Fruit fly (Drosophila melanogaster): ENCODE data around the gene Nup154.
A peak's percentile ranks its signal among the peaks of the same experiment; 100 is the strongest.

Nup154 gene

dm6 chr2L:11014671-11015070, 10.1 kb downstream of the Nup154 start:
- TF ChIP-seq dsf (GFP tag; optimal IDR thresholded peaks at IDR 0.05; ENCODE audit: borderline replicate concordance) (no peak), Dfd (GFP tag; optimal IDR thresholded peaks at IDR 0.05) (no peak), sage (GFP tag; optimal IDR thresholded peaks at IDR 0.05) (no peak), Jra (GFP tag; optimal IDR thresholded peaks at IDR 0.05) (no peak), CrebA (GFP tag; optimal IDR thresholded peaks at IDR 0.05; ENCODE audit: borderline replicate concordance) (no peak), GATAd (GFP tag; optimal IDR thresholded peaks at IDR 0.05) (no peak), Mio (GFP tag; optimal IDR thresholded peaks at IDR 0.05) (no peak), OdsH (GFP tag; optimal IDR thresholded peaks at IDR 0.05) (peak; percentile 49), jim (GFP tag; optimal IDR thresholded peaks at IDR 0.05) (no peak), Myc (optimal IDR thresholded peaks at IDR 0.05) (no peak), dl (GFP tag; optimal IDR thresholded peaks at IDR 0.05; ENCODE audit: insufficient read depth in 1 of 2, partially characterized antibody in 2 of 2) (no peak), pan (optimal IDR thresholded peaks at IDR 0.05) (no peak), dmrt93B (GFP tag; optimal IDR thresholded peaks at IDR 0.05) (no peak), Dif (GFP tag; optimal IDR thresholded peaks at IDR 0.05; ENCODE audit: partially characterized antibody) (no peak), Sp1 (GFP tag; optimal IDR thresholded peaks at IDR 0.05) (peak; percentile 16), woc (GFP tag; optimal IDR thresholded peaks at IDR 0.05) (no peak), Hr83 (GFP tag; optimal IDR thresholded peaks at IDR 0.05; ENCODE audit: poor library complexity, severe bottlenecking) (no peak), CG9705 (GFP tag; optimal IDR thresholded peaks at IDR 0.05) (no peak), h (GFP tag; optimal IDR thresholded peaks at IDR 0.05) (peak; percentile 1), usp (GFP tag; optimal IDR thresholded peaks at IDR 0.05) (no peak), foxo (GFP tag; optimal IDR thresholded peaks at IDR 0.05) (peak in 1 of 2 experiments; percentile 14), Vsx2 (GFP tag; optimal IDR thresholded peaks at IDR 0.05; ENCODE audit: partially characterized antibody) (no peak), psq (GFP tag; optimal IDR thresholded peaks at IDR 0.05) (no peak), lola (GFP tag; optimal IDR thresholded peaks at IDR 0.05) (no peak), tai (GFP tag; optimal IDR thresholded peaks at IDR 0.05) (no peak), Hr78 (GFP tag; optimal IDR thresholded peaks at IDR 0.05) (no peak), Hnf4 (GFP tag; optimal IDR thresholded peaks at IDR 0.05) (no peak), Rel (GFP tag; optimal IDR thresholded peaks at IDR 0.05) (no peak), Rel (tag; optimal IDR thresholded peaks at IDR 0.05) (no peak), sv (GFP tag; optimal IDR thresholded peaks at IDR 0.05) (no peak), brk (GFP tag; optimal IDR thresholded peaks at IDR 0.05) (no peak), fru (GFP tag; optimal IDR thresholded peaks at IDR 0.05) (peak; percentile 23), N (GFP tag; optimal IDR thresholded peaks at IDR 0.05) (no peak), HLH106 (tag; optimal IDR thresholded peaks at IDR 0.05) (peak; percentile 39), rgr (GFP tag; optimal IDR thresholded peaks at IDR 0.05) (peak; percentile 1), CG32264 (GFP tag; optimal IDR thresholded peaks at IDR 0.05) (no peak), br (GFP tag; optimal IDR thresholded peaks at IDR 0.05) (no peak), Abd-B (GFP tag; optimal IDR thresholded peaks at IDR 0.05) (no peak), ey (GFP tag; optimal IDR thresholded peaks at IDR 0.05) (peak; percentile 7)

dm6 chr2L:11015320-11015719, 10.7 kb downstream of the Nup154 start, which contains the start of gene Acp32CD:
Gene Acp32CD, plus strand, starts transcription at chr2L:11015620.
- TF ChIP-seq OdsH (GFP tag; optimal IDR thresholded peaks at IDR 0.05) (no peak), usp (GFP tag; optimal IDR thresholded peaks at IDR 0.05) (no peak), CG9705 (GFP tag; optimal IDR thresholded peaks at IDR 0.05) (no peak), Vsx2 (GFP tag; optimal IDR thresholded peaks at IDR 0.05; ENCODE audit: partially characterized antibody) (no peak), Rel (GFP tag; optimal IDR thresholded peaks at IDR 0.05) (no peak), Rel (tag; optimal IDR thresholded peaks at IDR 0.05) (no peak)

dm6 chr2L:11016695-11017094, 12.1 kb downstream of the Nup154 start, which contains the start of gene CG14913:
Gene CG14913, plus strand, starts transcription at chr2L:11016995.
- no peak for TF ChIP-seq h (GFP tag; optimal IDR thresholded peaks at IDR 0.05)
- TF ChIP-seq Sp1 (GFP tag; optimal IDR thresholded peaks at IDR 0.05): no peak
- no peak for TF ChIP-seq Rel (GFP tag; optimal IDR thresholded peaks at IDR 0.05)
- TF ChIP-seq Rel (tag; optimal IDR thresholded peaks at IDR 0.05): no peak
- TF ChIP-seq dsf (GFP tag; optimal IDR thresholded peaks at IDR 0.05; ENCODE audit: borderline replicate concordance): no peak
- TF ChIP-seq Vsx2 (GFP tag; optimal IDR thresholded peaks at IDR 0.05; ENCODE audit: partially characterized antibody): no peak
- no peak for TF ChIP-seq Dif (GFP tag; optimal IDR thresholded peaks at IDR 0.05; ENCODE audit: partially characterized antibody)
- TF ChIP-seq psq (GFP tag; optimal IDR thresholded peaks at IDR 0.05): no peak
- no peak for TF ChIP-seq Jra (GFP tag; optimal IDR thresholded peaks at IDR 0.05)
- TF ChIP-seq sv (GFP tag; optimal IDR thresholded peaks at IDR 0.05): no peak
- no peak for TF ChIP-seq Hnf4 (GFP tag; optimal IDR thresholded peaks at IDR 0.05)
- TF ChIP-seq Hr78 (GFP tag; optimal IDR thresholded peaks at IDR 0.05): no peak
- no peak for TF ChIP-seq fru (GFP tag; optimal IDR thresholded peaks at IDR 0.05)
- no peak for TF ChIP-seq dmrt93B (GFP tag; optimal IDR thresholded peaks at IDR 0.05)
- TF ChIP-seq tai (GFP tag; optimal IDR thresholded peaks at IDR 0.05): no peak
- no peak for TF ChIP-seq Dfd (GFP tag; optimal IDR thresholded peaks at IDR 0.05)
- TF ChIP-seq GATAd (GFP tag; optimal IDR thresholded peaks at IDR 0.05): no peak
- no peak for TF ChIP-seq ey (GFP tag; optimal IDR thresholded peaks at IDR 0.05)

Measured in whole organism, wandering third instar larva.